Worm (Caenorhabditis elegans): ENCODE data around the gene lips-1.
A peak's percentile ranks its signal among the peaks of the same experiment; 100 is the strongest.

Gene lips-1

ce11 chrX:12454290-12454795 is 38.2 kb upstream of the lips-1 start, which contains the start of the genes T18D3.9 and T18D3.1:
T18D3.9 (minus strand) TSS chrX:12454457.
T18D3.1 (plus strand) TSS chrX:12454745.
- TF ChIP-seq daf-12 (tag; optimal IDR thresholded peaks at IDR 0.05) (no peak), nhr-11 (tag; optimal IDR thresholded peaks at IDR 0.05) (no peak), nhr-43 (tag; optimal IDR thresholded peaks at IDR 0.05; ENCODE audit: poor library complexity, severe bottlenecking) (peak; percentile 41), pha-4 (tag; optimal IDR thresholded peaks at IDR 0.05) (peak; percentile 85), mdl-1 (tag; optimal IDR thresholded peaks at IDR 0.05) (no peak), skn-1 (tag; optimal IDR thresholded peaks at IDR 0.05) (no peak), ztf-11 (tag; optimal IDR thresholded peaks at IDR 0.05) (no peak), elt-1 (tag; optimal IDR thresholded peaks at IDR 0.05) (no peak), nhr-77 (tag; optimal IDR thresholded peaks at IDR 0.05) (no peak), ceh-16 (tag; optimal IDR thresholded peaks at IDR 0.05) (no peak), egl-5 (tag; optimal IDR thresholded peaks at IDR 0.05) (peak; percentile 8), R02D3.7 (tag; optimal IDR thresholded peaks at IDR 0.05) (no peak), nhr-67 (tag; optimal IDR thresholded peaks at IDR 0.05) (no peak), nhr-76 (tag; optimal IDR thresholded peaks at IDR 0.05) (no peak), pqm-1 (tag; optimal IDR thresholded peaks at IDR 0.05) (peak; percentile 39), nhr-23 (tag; optimal IDR thresholded peaks at IDR 0.05) (peak; percentile 83), egl-27 (tag; optimal IDR thresholded peaks at IDR 0.05) (no peak), elt-3 (tag; optimal IDR thresholded peaks at IDR 0.05) (no peak), eor-1 (tag; optimal IDR thresholded peaks at IDR 0.05) (no peak), lin-15B (tag; optimal IDR thresholded peaks at IDR 0.05) (peak; percentile 60), unc-62 (GFP tag; optimal IDR thresholded peaks at IDR 0.05) (no peak), jun-1 (tag; optimal IDR thresholded peaks at IDR 0.05) (no peak), ztf-4 (tag; optimal IDR thresholded peaks at IDR 0.05) (no peak), ceh-9 (tag; optimal IDR thresholded peaks at IDR 0.05) (no peak), hmg-11 (tag; optimal IDR thresholded peaks at IDR 0.05) (peak; percentile 53), nhr-28 (tag; optimal IDR thresholded peaks at IDR 0.05) (no peak), snpc-4 (tag; optimal IDR thresholded peaks at IDR 0.05) (no peak), ama-1 (optimal IDR thresholded peaks at IDR 0.05) (no peak), nhr-12 (tag; optimal IDR thresholded peaks at IDR 0.05) (no peak), nfya-1 (tag; optimal IDR thresholded peaks at IDR 0.05; ENCODE audit: insufficient read depth) (peak; percentile 51), zag-1 (tag; optimal IDR thresholded peaks at IDR 0.05) (no peak), nhr-25 (tag; optimal IDR thresholded peaks at IDR 0.05) (peak; percentile 67), ceh-28 (tag; optimal IDR thresholded peaks at IDR 0.05) (peak; percentile 9), lsy-12 (tag; optimal IDR thresholded peaks at IDR 0.05) (no peak), elt-2 (tag; optimal IDR thresholded peaks at IDR 0.05) (peak; percentile 33), lin-39 (tag; optimal IDR thresholded peaks at IDR 0.05) (peak; percentile 58), nhr-237 (tag; optimal IDR thresholded peaks at IDR 0.05) (no peak), sea-2 (GFP tag; optimal IDR thresholded peaks at IDR 0.05) (no peak), unc-39 (tag; optimal IDR thresholded peaks at IDR 0.05) (no peak), tbx-2 (tag; optimal IDR thresholded peaks at IDR 0.05) (no peak), fos-1 (tag; optimal IDR thresholded peaks at IDR 0.05) (no peak), fkh-2 (tag; optimal IDR thresholded peaks at IDR 0.05) (no peak), ceh-82 (tag; optimal IDR thresholded peaks at IDR 0.05) (no peak), fkh-10 (GFP tag; optimal IDR thresholded peaks at IDR 0.05) (no peak), aly-2 (tag; optimal IDR thresholded peaks at IDR 0.05) (no peak), mml-1 (tag; optimal IDR thresholded peaks at IDR 0.05) (no peak), ZK546.5 (tag; optimal IDR thresholded peaks at IDR 0.05) (no peak)

- peak; percentile 49 for TF ChIP-seq lsy-12 (tag; optimal IDR thresholded peaks at IDR 0.05)
- no peak for TF ChIP-seq ama-1 (optimal IDR thresholded peaks at IDR 0.05)
- TF ChIP-seq nhr-237 (tag; optimal IDR thresholded peaks at IDR 0.05): no peak
- TF ChIP-seq ceh-16 (tag; optimal IDR thresholded peaks at IDR 0.05): no peak
- TF ChIP-seq nhr-11 (tag; optimal IDR thresholded peaks at IDR 0.05): no peak
- no peak for TF ChIP-seq skn-1 (tag; optimal IDR thresholded peaks at IDR 0.05)
- TF ChIP-seq nhr-28 (tag; optimal IDR thresholded peaks at IDR 0.05): peak; percentile 33
- TF ChIP-seq hmg-11 (tag; optimal IDR thresholded peaks at IDR 0.05): no peak
- TF ChIP-seq egl-5 (tag; optimal IDR thresholded peaks at IDR 0.05): peak; percentile 23
- TF ChIP-seq nhr-25 (tag; optimal IDR thresholded peaks at IDR 0.05): peak; percentile 80
- TF ChIP-seq pha-4 (tag; optimal IDR thresholded peaks at IDR 0.05): peak; percentile 77
- TF ChIP-seq nfya-1 (tag; optimal IDR thresholded peaks at IDR 0.05; ENCODE audit: insufficient read depth): peak; percentile 38
- TF ChIP-seq nhr-23 (tag; optimal IDR thresholded peaks at IDR 0.05): peak; percentile 80
- TF ChIP-seq elt-2 (tag; optimal IDR thresholded peaks at IDR 0.05): peak; percentile 52
- peak in 1 of 3 experiments; percentile 61 for TF ChIP-seq elt-3 (tag; optimal IDR thresholded peaks at IDR 0.05)
- TF ChIP-seq ztf-11 (tag; optimal IDR thresholded peaks at IDR 0.05): no peak
- TF ChIP-seq lin-15B (tag; optimal IDR thresholded peaks at IDR 0.05): no peak
- TF ChIP-seq R02D3.7 (tag; optimal IDR thresholded peaks at IDR 0.05): peak; percentile 36
- peak; percentile 66 for TF ChIP-seq pqm-1 (tag; optimal IDR thresholded peaks at IDR 0.05)
- TF ChIP-seq nhr-43 (tag; optimal IDR thresholded peaks at IDR 0.05; ENCODE audit: poor library complexity, severe bottlenecking): peak; percentile 38
- peak; percentile 2 for TF ChIP-seq egl-27 (tag; optimal IDR thresholded peaks at IDR 0.05)
- no peak for TF ChIP-seq ceh-9 (tag; optimal IDR thresholded peaks at IDR 0.05)
Measured at ce11 chrX:12458021-12458420, 34.5 kb upstream of the lips-1 start.
